Worm (Caenorhabditis elegans): ENCODE data around the gene amt-2.

DNA sequence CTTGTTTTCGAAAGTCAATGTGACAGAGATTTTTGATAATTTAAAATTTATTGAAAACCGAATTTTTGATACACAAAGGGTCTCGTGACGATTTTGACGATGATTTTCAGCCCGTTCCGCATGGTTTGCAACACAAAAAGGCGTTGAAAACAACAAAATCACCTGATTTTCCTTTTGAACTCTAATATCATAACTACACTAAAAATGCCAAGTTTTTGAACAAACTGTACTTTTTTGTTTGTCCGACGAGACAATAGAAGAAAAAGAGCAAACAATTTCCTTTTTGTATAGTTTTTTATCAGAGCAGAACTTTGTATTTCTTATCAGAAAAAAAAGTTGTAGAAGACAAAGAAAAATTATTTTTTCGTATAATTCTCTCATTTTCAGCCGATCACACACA lies 10.0 kb upstream of the amt-2 start:
- TF ChIP-seq klf-2 (GFP tag; conservative IDR thresholded peaks at IDR 0.05), result no peak
- TF ChIP-seq ref-1 (GFP tag; conservative IDR thresholded peaks at IDR 0.05), result no peak
- TF ChIP-seq T22C8.4 (GFP tag; IDR thresholded peaks at IDR 0.05), result no peak
- no peak for TF ChIP-seq ztf-23 (GFP tag; IDR thresholded peaks at IDR 0.05)
- no peak for TF ChIP-seq cog-1 (tag; optimal IDR thresholded peaks at IDR 0.05)
- no peak for TF ChIP-seq flt-1 (GFP tag; IDR thresholded peaks at IDR 0.05)
- TF ChIP-seq tab-1 (GFP tag; IDR thresholded peaks at IDR 0.05), result no peak
- TF ChIP-seq ztf-29 (GFP tag; IDR thresholded peaks at IDR 0.05), result no peak
- no peak for TF ChIP-seq med-1 (GFP tag; optimal IDR thresholded peaks at IDR 0.05; ENCODE audit: insufficient read depth)
